Fruit fly (Drosophila melanogaster) whole organism, larva: ENCODE results near the gene Skel.

Experiments
- noc ChIP-seq: fragments of 200-800 bp; sonication (Bioruptor generic); optimal IDR thresholded peaks from 3 replicates; lab custom pipeline; 2019; ENCODE audit warnings: missing biosample characterization, mild to moderate bottlenecking, missing genetic modification characterization, moderate library complexity

Skel gene

DNA sequence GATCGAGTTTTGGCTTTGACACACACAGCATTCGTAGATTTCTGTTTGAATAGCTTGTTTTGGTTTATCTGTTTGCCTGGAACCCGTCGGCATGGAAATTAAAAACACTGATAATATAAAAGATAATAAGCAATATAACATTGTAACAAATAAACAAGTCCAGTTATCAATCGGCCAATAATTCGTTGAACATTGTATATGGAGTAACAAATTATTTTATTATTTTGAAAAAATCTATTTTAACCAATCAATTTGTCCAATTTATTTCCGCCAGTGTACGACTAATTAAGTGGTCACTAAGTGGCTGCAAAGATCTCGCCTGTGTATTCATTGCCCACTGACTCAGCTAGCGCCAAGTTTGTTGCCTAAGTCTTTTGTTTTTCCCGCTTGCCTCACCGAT is 2.1 kb downstream of the Skel start:
- peak; percentile 52 for TF ChIP-seq noc

DNA sequence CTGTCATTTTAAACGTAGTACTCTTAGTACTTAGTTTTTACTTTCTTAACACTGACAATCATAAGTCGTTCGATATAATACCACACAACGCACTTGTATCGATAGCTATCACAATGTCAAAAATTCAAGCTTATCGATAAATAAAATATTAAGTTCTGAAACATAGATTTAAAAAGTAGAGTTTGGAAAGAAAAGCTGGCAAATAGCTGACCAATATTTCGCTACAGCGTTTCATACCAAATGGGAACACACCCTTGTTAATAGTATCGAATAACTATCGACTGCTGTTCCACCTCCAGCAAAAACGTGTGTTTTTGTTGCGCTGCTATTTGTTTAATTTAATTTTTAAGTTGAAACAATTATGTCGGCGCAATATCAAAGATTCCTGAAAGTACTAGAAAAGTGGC is 9.6 kb downstream of the Skel start, which contains the start of the genes pug, CG14683 and CG46459:
Gene pug, plus strand, starts transcription at position 164 of the 407 bp plus-strand sequence.
Gene CG14683, plus strand, starts transcription at position 277 of the 407 bp plus-strand sequence.
Gene CG46459, plus strand, starts transcription at position 277 of the 407 bp plus-strand sequence.
- no peak for TF ChIP-seq noc

DNA sequence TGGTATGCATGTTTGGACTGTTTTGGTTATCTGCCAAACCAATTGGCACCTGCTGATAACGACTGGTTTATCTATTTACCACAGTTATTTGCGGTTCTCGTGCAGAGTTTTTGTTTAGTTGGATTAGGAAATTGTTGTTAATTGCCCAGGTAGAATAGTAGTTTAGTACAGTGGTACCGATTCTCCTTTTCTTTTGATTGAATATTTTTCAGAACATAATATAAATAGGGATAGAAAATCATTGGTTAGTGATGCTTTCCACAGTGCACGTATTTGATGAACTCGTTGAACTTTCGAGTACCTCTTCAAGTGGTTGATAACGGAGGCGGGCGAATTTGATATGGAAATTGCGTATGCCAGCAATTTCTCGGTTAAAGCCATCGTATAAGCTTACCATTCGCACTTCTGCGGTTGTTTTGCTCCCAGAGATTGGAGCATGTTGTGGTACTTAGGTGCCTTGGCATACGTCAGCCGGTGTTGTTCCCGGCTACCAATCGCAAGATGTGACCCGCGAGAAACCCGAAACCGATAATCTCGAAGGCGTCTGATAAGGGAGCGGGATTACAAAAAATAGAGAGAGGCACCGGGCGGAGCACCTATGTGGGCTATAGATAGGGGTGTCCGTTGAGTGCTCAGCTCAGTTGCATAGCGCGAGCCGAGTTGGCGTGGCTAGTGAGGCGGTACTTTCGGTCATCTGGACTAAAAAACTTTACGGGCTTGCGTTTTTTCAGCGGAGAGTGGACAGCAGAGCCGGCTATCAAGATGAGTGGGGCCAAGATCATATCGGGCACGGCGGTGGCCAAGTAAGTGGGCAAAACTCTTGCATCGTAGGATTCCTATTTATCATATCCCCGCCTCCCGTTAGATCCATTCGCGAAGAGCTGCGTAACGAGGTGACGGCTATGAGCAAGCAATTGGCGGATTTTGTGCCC is 12.5 kb downstream of the Skel start:
- TF ChIP-seq noc: peak; percentile 90

DNA sequence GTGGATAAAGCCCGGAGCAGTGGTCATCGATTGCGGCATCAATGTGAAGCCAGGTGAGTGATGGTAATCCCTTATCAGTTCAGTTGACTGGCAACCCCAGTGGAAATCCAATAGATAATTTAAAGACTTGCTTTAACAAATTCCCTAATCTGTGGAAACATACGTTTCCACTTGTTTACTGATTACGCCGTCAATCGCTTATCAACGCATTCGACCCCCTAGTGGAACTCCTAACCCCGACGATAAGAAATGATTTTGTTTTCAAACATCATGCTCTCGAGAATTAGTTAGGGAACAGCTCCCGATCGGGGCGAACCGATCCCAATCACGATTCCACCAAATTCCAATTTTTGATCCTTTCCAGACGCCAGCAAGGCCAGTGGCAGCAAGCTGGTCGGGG is 13.9 kb downstream of the Skel start:
- peak; percentile 21 for TF ChIP-seq noc

DNA sequence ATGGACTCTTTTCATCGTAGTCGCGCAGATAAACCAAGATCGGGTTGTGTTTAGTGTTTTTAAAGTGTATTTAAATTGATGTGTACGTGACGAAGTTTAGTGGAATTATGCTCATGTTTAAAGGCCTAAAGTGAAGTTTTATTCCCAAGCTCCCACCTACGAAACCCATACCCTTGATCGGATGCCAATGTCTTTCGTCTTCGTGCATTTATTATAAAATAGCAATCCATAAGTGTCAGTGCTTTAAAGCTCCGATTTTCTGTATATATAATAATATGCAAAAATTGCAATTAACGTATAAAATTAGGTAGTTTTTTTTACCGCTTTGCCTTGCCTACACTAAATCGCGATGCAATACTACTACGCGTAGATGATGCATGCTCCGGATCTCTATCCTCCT is 18.2 kb downstream of the Skel start, which contains the start of gene CG31391:
Gene CG31391, minus strand, starts transcription at position 101 of the 400 bp plus-strand sequence.
- no peak for TF ChIP-seq noc

DNA sequence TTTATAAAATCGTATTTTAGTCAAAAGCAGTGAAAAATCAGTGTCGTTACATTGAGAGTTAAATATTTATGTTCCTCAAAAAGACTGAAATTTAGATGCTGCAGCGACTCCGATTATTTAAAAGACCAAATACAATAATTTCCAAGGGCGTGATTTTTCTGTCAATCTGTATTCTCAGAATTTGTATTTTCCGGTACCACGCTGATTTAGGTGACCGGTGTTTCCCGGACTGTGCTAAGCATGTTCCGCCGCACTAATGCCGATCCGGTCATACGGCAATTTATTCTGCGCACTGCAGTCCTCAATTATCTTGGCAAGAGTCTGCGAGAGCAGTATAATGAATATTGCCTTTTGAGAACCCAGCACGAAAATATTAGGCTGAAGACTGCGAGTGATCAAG is 20.0 kb downstream of the Skel start, which contains the start of the genes CG31467 and CG14684:
Gene CG31467, minus strand, starts transcription at position 101 of the 400 bp plus-strand sequence.
Gene CG14684, plus strand, starts transcription at position 212 of the 400 bp plus-strand sequence.
- TF ChIP-seq noc: no peak

DNA sequence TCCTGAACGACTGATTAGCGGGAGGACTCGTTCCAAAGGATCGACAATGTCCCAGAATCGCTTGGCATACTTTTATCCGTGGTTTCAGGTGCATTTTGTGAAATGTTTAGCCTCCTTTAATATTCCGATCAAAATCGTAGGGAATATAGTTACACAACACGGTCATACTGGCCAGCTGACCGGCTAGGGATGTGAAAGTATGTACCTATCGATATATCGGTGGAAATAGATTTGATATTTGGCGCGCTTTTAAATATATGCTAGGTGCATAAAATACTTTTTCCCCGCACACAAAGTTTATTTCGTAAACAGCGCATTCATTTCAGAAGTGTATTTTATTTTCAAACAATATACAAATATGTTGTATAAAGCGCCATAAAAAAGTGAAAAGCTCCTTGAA is 21.4 kb downstream of the Skel start, which contains the start of gene CG31278:
Gene CG31278, minus strand, starts transcription at position 172 of the 400 bp plus-strand sequence.
- TF ChIP-seq noc: no peak

DNA sequence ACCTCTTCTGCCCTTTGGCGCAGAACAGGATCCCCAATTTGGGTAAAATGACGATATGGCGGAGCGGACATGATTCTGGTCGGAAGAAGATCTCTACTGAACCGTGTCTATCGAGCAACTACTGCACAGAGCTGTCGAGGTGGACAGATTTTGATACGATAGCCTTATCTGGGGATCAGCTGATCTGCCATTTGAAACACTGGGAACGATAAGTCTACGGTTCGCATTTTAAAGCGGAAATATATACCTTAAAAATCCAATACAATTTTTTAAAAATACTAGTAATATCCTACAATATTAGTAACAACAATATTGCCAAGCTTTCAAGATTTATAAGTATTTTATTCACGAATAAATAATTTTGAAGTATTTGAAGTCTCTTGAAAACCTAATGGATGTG is 22.5 kb downstream of the Skel start, which contains the start of gene CG31373:
Gene CG31373, minus strand, starts transcription at position 101 of the 400 bp plus-strand sequence.
- no peak for TF ChIP-seq noc

DNA sequence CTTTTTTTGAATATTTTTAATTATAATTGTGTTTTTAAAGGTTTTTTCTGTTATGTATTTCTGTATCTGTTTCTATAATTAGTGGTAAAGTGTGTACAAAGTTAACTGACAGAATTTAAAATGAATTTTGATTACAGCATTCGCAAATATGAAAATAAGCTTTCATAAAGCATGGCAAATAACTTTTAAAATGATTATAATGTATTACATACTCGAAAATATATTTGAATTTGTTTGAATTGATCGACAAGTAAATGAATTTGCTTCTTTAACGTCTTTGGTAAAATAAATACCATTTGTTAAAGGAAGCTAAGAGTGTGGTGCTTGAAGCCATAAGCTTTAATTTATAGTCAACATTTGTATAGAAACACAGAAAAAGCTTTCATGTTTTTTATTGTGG is 24.4 kb downstream of the Skel start, which contains the start of gene CG14689:
Gene CG14689, minus strand, starts transcription at position 101 of the 400 bp plus-strand sequence.
- no peak for TF ChIP-seq noc

DNA sequence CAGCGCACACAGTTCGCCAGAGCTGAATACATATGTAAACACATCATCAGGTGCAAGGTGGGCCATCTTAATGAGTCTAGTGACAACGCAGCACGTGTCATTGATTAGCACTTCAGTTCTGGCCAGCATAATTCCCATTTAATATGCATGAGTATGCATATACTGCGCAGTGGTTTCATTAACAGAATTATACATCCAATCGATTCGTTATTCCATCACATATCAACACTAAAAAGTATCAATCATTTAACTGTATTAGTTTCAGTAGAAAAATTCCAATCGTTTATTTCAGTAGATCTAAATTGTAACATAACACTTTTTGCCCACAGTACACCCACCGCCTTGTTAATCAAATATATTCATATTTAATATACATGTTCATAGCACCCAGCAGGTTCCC is 27.8 kb downstream of the Skel start, which contains the start of gene CG4073:
Gene CG4073, plus strand, starts transcription at position 301 of the 400 bp plus-strand sequence.
- no peak for TF ChIP-seq noc

DNA sequence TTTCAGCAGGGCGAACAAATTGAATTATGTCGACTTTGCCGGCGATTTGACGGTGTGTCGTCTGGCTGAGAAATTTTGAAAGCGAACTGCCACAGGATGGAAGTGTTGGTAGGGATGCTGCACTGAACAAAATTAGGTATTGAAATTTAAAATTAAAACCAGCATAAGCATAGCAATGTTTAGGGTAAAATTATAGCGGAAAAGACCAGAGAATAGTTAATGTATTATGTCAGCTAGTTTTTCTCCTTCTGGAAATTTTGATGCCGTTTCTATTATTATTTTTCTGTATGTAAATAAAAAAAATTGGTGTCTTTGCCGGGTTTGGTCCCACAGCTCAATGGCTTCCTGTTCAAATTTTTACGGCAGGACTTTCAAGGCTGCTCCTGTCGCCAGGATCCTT is 40.0 kb downstream of the Skel start:
- no peak for TF ChIP-seq noc

DNA sequence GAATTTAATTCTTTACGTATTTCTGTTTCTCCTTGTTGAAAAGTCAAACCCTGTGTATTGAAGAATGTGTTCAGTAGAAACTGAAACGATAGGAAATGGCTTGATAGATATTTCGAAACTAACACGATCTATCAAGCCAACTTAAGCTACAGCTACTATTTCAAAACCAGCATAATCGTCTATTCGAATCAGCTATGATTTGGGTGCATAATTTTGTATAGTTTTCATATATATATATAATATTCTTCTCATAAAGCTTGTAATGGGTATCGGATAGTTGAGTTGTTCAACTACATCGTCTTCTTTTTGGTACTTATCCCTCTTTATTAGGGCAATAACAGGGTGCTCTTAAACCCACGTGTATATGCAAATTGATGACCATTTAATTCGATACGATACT is 49.1 kb downstream of the Skel start, which contains the start of gene tomboy20:
Gene tomboy20, minus strand, starts transcription at position 101 of the 400 bp plus-strand sequence.
- TF ChIP-seq noc: no peak
